Fruit fly (Drosophila melanogaster): ENCODE data around the gene CG34179.

dm6 chr2L:6073894-6074293 lies 25.4 kb upstream of the CG34179 start:
- no peak for TF ChIP-seq tai (GFP tag; optimal IDR thresholded peaks at IDR 0.05)
- no peak for TF ChIP-seq Rel (GFP tag; optimal IDR thresholded peaks at IDR 0.05)
- TF ChIP-seq Rel (tag; optimal IDR thresholded peaks at IDR 0.05), result no peak
- TF ChIP-seq Abd-B (GFP tag; optimal IDR thresholded peaks at IDR 0.05), result no peak
- no peak for TF ChIP-seq Mio (GFP tag; optimal IDR thresholded peaks at IDR 0.05)
- TF ChIP-seq psq (GFP tag; optimal IDR thresholded peaks at IDR 0.05), result no peak
- TF ChIP-seq Dfd (GFP tag; optimal IDR thresholded peaks at IDR 0.05), result no peak
- no peak for TF ChIP-seq Myc (optimal IDR thresholded peaks at IDR 0.05)
- TF ChIP-seq pan (optimal IDR thresholded peaks at IDR 0.05), result no peak
- TF ChIP-seq rgr (GFP tag; optimal IDR thresholded peaks at IDR 0.05), result no peak
- TF ChIP-seq CG32264 (GFP tag; optimal IDR thresholded peaks at IDR 0.05), result no peak
- no peak for TF ChIP-seq dl (GFP tag; optimal IDR thresholded peaks at IDR 0.05; ENCODE audit: insufficient read depth in 1 of 2, partially characterized antibody in 2 of 2)
- TF ChIP-seq Sp1 (GFP tag; optimal IDR thresholded peaks at IDR 0.05), result no peak
- TF ChIP-seq foxo (GFP tag; optimal IDR thresholded peaks at IDR 0.05), result no peak
- TF ChIP-seq Vsx2 (GFP tag; optimal IDR thresholded peaks at IDR 0.05; ENCODE audit: partially characterized antibody), result no peak

Data from whole organism, wandering third instar larva.